Worm (Caenorhabditis elegans) whole organism, mixed stage, embryonic: ENCODE data around the gene bus-19.

Experiments used
- snpc-4 ChIP-seq: fragments of 150-350 bp; optimal IDR thresholded peaks from 2 replicates; lab custom pipeline; 2014; ENCODE audit warnings: missing biosample characterization, missing genetic modification characterization
- unc-62 ChIP-seq: fragments of 150-350 bp; optimal IDR thresholded peaks from 2 replicates; lab custom pipeline; 2014; ENCODE audit warnings: missing biosample characterization, missing genetic modification reagents, missing genetic modification characterization
- ztf-11 ChIP-seq: fragments of 150-350 bp; optimal IDR thresholded peaks from 2 replicates; lab custom pipeline; 2014; ENCODE audit warnings: missing biosample characterization, missing genetic modification characterization

DNA sequence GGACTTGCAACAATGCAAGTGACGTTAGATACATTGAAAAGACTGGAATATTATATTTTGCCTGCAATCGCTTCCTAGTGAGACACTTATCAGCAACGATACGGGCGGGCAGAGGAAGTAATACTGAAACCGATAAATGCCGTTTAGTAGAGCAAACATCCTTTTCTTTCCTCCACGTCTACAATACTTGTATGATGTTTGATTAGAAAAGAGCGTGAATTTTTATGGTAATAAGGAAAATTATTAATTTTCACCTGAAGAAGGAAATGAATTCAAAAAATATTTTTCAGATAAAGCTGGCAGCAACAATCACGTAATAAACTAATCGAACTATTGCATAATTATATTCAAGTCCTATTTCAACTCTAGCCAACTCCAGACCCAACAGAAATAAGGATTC lies 17.1 kb upstream of the bus-19 start, which contains the start of gene C44H9.7:
- TF ChIP-seq snpc-4 (tag; lab: Kevin White, UChicago) (no peak), ztf-11 (tag; lab: Kevin White, UChicago) (no peak), unc-62 (no peak)
